Fruit fly (Drosophila melanogaster): ENCODE results near the gene Ucp4C.
A peak's percentile ranks its signal among the peaks of the same experiment; 100 is the strongest.

Gene Ucp4C

DNA sequence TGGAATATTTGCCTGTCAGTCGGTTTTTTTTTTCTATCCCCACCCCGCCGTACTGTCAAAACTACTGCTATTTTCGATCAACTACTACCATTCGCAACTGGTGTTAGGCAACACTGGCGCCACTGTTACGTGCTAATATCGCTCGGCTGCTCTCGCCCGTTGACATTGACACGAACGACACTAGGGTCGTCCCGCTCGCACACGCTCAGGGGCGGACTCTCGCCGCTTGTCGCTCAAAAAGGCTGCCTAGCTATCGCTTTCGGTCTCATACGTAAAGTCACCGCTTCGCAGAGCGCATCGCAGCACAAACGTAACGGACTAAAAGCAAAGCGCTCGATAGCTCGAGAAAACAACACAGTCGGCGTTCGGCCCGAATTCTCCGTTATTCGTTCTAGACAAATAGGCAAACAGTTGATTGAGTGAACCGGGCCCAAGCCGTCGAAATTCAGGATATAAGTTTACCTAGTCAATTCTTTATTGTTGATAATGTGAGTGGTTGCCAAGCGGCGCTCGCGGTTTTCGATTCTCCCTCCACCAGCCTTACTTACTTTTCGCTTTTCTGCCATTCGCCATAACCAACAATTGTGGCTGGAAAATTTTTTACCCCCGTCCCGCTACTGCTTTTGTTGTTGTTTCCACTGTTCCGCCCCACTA lies 14.1 kb downstream of the Ucp4C start:
- TF ChIP-seq wdn (GFP tag; IDR thresholded peaks at IDR 0.05) = no peak
- TF ChIP-seq HLH3B (GFP tag; IDR thresholded peaks at IDR 0.05) = no peak
- no peak for TF ChIP-seq rib (GFP tag; IDR thresholded peaks at IDR 0.05)
- peak; percentile 26 for TF ChIP-seq Xbp1 (GFP tag; optimal IDR thresholded peaks at IDR 0.05)
- TF ChIP-seq CoRest (tag; optimal IDR thresholded peaks at IDR 0.05) = peak; percentile 45
- no peak for TF ChIP-seq ATbp (GFP tag; optimal IDR thresholded peaks at IDR 0.05)
- no peak for TF ChIP-seq CG12104 (GFP tag; optimal IDR thresholded peaks at IDR 0.05)
- peak; percentile 15 for TF ChIP-seq CG6765 (GFP tag; optimal IDR thresholded peaks at IDR 0.05)
- TF ChIP-seq Optix (GFP tag; IDR thresholded peaks at IDR 0.05) = no peak
- no peak for TF ChIP-seq Fer2 (tag; optimal IDR thresholded peaks at IDR 0.05)
- TF ChIP-seq Dfd (GFP tag; optimal IDR thresholded peaks at IDR 0.05) = no peak
- TF ChIP-seq Ets97D (GFP tag; optimal IDR thresholded peaks at IDR 0.05) = peak; percentile 3
- TF ChIP-seq CG14050 (GFP tag; IDR thresholded peaks at IDR 0.05) = no peak
- no peak for TF ChIP-seq jing (GFP tag; optimal IDR thresholded peaks at IDR 0.05)
- TF ChIP-seq CG14860 (GFP tag; IDR thresholded peaks at IDR 0.05; ENCODE audit: partially characterized antibody) = no peak
- TF ChIP-seq knrl (GFP tag; IDR thresholded peaks at IDR 0.05; ENCODE audit: partially characterized antibody) = no peak
- no peak for TF ChIP-seq CG6175 (GFP tag; IDR thresholded peaks at IDR 0.05)
- peak; percentile 13 for TF ChIP-seq CG9609 (GFP tag; optimal IDR thresholded peaks at IDR 0.05)
- peak; percentile 4 for TF ChIP-seq exex (tag; optimal IDR thresholded peaks at IDR 0.05)
- TF ChIP-seq inv (GFP tag; IDR thresholded peaks at IDR 0.05; ENCODE audit: partially characterized antibody) = no peak
- no peak for TF ChIP-seq CG34224 (GFP tag; IDR thresholded peaks at IDR 0.05; ENCODE audit: partially characterized antibody)
- peak; percentile 5 for TF ChIP-seq CG4707 (GFP tag; optimal IDR thresholded peaks at IDR 0.05)
- TF ChIP-seq Hmx (GFP tag; optimal IDR thresholded peaks at IDR 0.05) = no peak
- TF ChIP-seq gcm (GFP tag; optimal IDR thresholded peaks at IDR 0.05) = no peak
- TF ChIP-seq CG9437 (GFP tag; optimal IDR thresholded peaks at IDR 0.05) = peak; percentile 99
- TF ChIP-seq BEAF-32 (GFP tag; optimal IDR thresholded peaks at IDR 0.05) = peak; percentile 35
- TF ChIP-seq CG4404 (GFP tag; IDR thresholded peaks at IDR 0.05) = no peak
- TF ChIP-seq ase (GFP tag; IDR thresholded peaks at IDR 0.05) = no peak
- no peak for TF ChIP-seq CG3407 (GFP tag; optimal IDR thresholded peaks at IDR 0.05)
- no peak for TF ChIP-seq hbn (GFP tag; IDR thresholded peaks at IDR 0.05; ENCODE audit: partially characterized antibody)
- peak; percentile 41 for TF ChIP-seq her (GFP tag; optimal IDR thresholded peaks at IDR 0.05)
- TF ChIP-seq fu2 (GFP tag; optimal IDR thresholded peaks at IDR 0.05) = peak; percentile 26
- peak in 1 of 2 experiments; percentile 16 for TF ChIP-seq tll (GFP tag; optimal IDR thresholded peaks at IDR 0.05)
- TF ChIP-seq Bgb (GFP tag; IDR thresholded peaks at IDR 0.05; ENCODE audit: partially characterized antibody) = no peak
- TF ChIP-seq phol (tag; optimal IDR thresholded peaks at IDR 0.05) = no peak
- TF ChIP-seq CG9817 (tag; optimal IDR thresholded peaks at IDR 0.05) = peak; percentile 38
- TF ChIP-seq stc (GFP tag; IDR thresholded peaks at IDR 0.05) = no peak
- TF ChIP-seq YL-1 (GFP tag; optimal IDR thresholded peaks at IDR 0.05) = peak; percentile 88
- TF ChIP-seq CG12236 (GFP tag; optimal IDR thresholded peaks at IDR 0.05) = no peak
- peak; percentile 42 for TF ChIP-seq CG2712 (tag; optimal IDR thresholded peaks at IDR 0.05)
- peak; percentile 38 for TF ChIP-seq nmo (GFP tag; optimal IDR thresholded peaks at IDR 0.05)
- TF ChIP-seq Nf-YA (GFP tag; IDR thresholded peaks at IDR 0.05) = no peak
- peak; percentile 26 for TF ChIP-seq kni (GFP tag; optimal IDR thresholded peaks at IDR 0.05)
- TF ChIP-seq dati (GFP tag; IDR thresholded peaks at IDR 0.05) = no peak
- TF ChIP-seq pita (GFP tag; optimal IDR thresholded peaks at IDR 0.05) = no peak
- TF ChIP-seq mirr (GFP tag; optimal IDR thresholded peaks at IDR 0.05) = peak; percentile 72
- no peak for TF ChIP-seq Neu2 (GFP tag; optimal IDR thresholded peaks at IDR 0.05; ENCODE audit: borderline replicate concordance)
- TF ChIP-seq Xrp1 (GFP tag; IDR thresholded peaks at IDR 0.05) = no peak
- TF ChIP-seq disco-r (GFP tag; optimal IDR thresholded peaks at IDR 0.05) = no peak
